Worm (Caenorhabditis elegans) whole organism, L4 larva: ENCODE measurements around the gene R07B1.13.

Experiments used
- D1046.2 ChIP-seq: fragments of 200-800 bp; sonication (Bioruptor generic); IDR thresholded peaks from 2 replicates; pipeline ENCODE4 v1.3.6; 2022; ENCODE audit warnings: missing genetic modification characterization, missing compliant biosample characterization
- F26F4.8 ChIP-seq: fragments of 200-800 bp; sonication (Bioruptor generic); conservative IDR thresholded peaks from 2 replicates; pipeline ENCODE4 v1.3.6; 2022; ENCODE audit warnings: missing genetic modification characterization, missing compliant biosample characterization
- F37D6.2 ChIP-seq: sonication (generic microtip); optimal IDR thresholded peaks from 2 replicates; lab custom pipeline; 2016; ENCODE audit warnings: mild to moderate bottlenecking, missing genetic modification characterization, missing compliant biosample characterization
- F44E2.7 ChIP-seq: fragments of 200-800 bp; sonication (Bioruptor generic); IDR thresholded peaks from 2 replicates; pipeline ENCODE4 v2.1.2; 2022; ENCODE audit warnings: missing genetic modification characterization, missing compliant biosample characterization
- F49E8.2 ChIP-seq: sonication (generic microtip); optimal IDR thresholded peaks from 2 replicates; lab custom pipeline; 2016; ENCODE audit warnings: missing compliant biosample characterization, mild to moderate bottlenecking, missing genetic modification characterization, borderline replicate concordance
- T20F7.1 ChIP-seq: fragments of 200-800 bp; sonication (Bioruptor generic); optimal IDR thresholded peaks from 2 replicates; lab custom pipeline; 2018; ENCODE audit warnings: mild to moderate bottlenecking, missing genetic modification characterization, missing compliant biosample characterization
- Y75B8A.6 ChIP-seq: fragments of 200-800 bp; sonication (Bioruptor generic); IDR thresholded peaks from 2 replicates; pipeline ENCODE4 v1.3.6; 2022; ENCODE audit warnings: missing genetic modification reagents, missing genetic modification characterization, missing compliant biosample characterization
- ZK546.5 ChIP-seq, 2 experiments: sonication (generic microtip); optimal IDR thresholded peaks; 2 replicates each; lab custom pipeline; 2017; ENCODE audit warnings: missing biosample characterization in 2 of 2, missing genetic modification characterization in 2 of 2
- aha-1 ChIP-seq: fragments of 150-350 bp; peaks from one replicate; lab custom pipeline; 2014; ENCODE audit warnings: missing biosample characterization, missing genetic modification characterization
- ama-1 ChIP-seq: fragments of 150-350 bp; optimal IDR thresholded peaks from 2 replicates; lab custom pipeline; 2014; ENCODE audit warnings: inconsistent platforms, mixed read lengths
- arid-1 ChIP-seq: fragments of 200-800 bp; sonication (Bioruptor generic); conservative IDR thresholded peaks from 2 replicates; pipeline ENCODE4 v1.3.6; 2022; ENCODE audit warnings: missing genetic modification reagents, missing genetic modification characterization, missing compliant biosample characterization
- attf-4 ChIP-seq: sonication (generic microtip); optimal IDR thresholded peaks from 3 replicates; lab custom pipeline; 2017; ENCODE audit warnings: missing biosample characterization, missing genetic modification characterization
- ceh-20 ChIP-seq: fragments of 200-800 bp; sonication (Bioruptor generic); IDR thresholded peaks from 2 replicates; pipeline ENCODE4 v1.3.6; 2022; ENCODE audit warnings: missing genetic modification reagents, missing genetic modification characterization, missing compliant biosample characterization
- ceh-32 ChIP-seq: sonication (generic microtip); optimal IDR thresholded peaks from 2 replicates; lab custom pipeline; 2016; ENCODE audit warnings: mild to moderate bottlenecking, missing genetic modification characterization, missing compliant biosample characterization; ENCODE audit not compliant: poor library complexity
- ceh-62 ChIP-seq: sonication (generic microtip); optimal IDR thresholded peaks from 2 replicates; lab custom pipeline; 2017; ENCODE audit warnings: missing biosample characterization, missing genetic modification characterization
- ctbp-1 ChIP-seq: fragments of 200-800 bp; sonication (Bioruptor generic); IDR thresholded peaks from 2 replicates; pipeline ENCODE4 v1.3.6; 2022; ENCODE audit warnings: missing genetic modification reagents, missing genetic modification characterization, missing compliant biosample characterization
- dmd-6 ChIP-seq: fragments of 200-800 bp; sonication (Bioruptor generic); IDR thresholded peaks from 2 replicates; pipeline ENCODE4 v1.3.6; 2022; ENCODE audit warnings: missing genetic modification reagents, missing genetic modification characterization, missing compliant biosample characterization
- dpl-1 ChIP-seq: fragments of 150-350 bp; optimal IDR thresholded peaks from 2 replicates; lab custom pipeline; 2014; ENCODE audit warnings: missing biosample characterization, missing genetic modification reagents, missing genetic modification characterization
- dve-1 ChIP-seq: sonication (generic microtip); optimal IDR thresholded peaks from 2 replicates; lab custom pipeline; 2017; ENCODE audit warnings: antibody characterized with exemption, mild to moderate bottlenecking, missing genetic modification characterization, missing compliant biosample characterization; ENCODE audit not compliant: insufficient read depth
- fkh-10 ChIP-seq: fragments of 150-350 bp; optimal IDR thresholded peaks from 2 replicates; lab custom pipeline; 2014; ENCODE audit warnings: missing biosample characterization, missing genetic modification reagents, missing genetic modification characterization
- fos-1 ChIP-seq: fragments of 150-350 bp; optimal IDR thresholded peaks from 2 replicates; lab custom pipeline; 2014; ENCODE audit warnings: missing biosample characterization, missing genetic modification characterization
- gei-8 ChIP-seq: fragments of 200-800 bp; sonication (Bioruptor generic); optimal IDR thresholded peaks from 2 replicates; lab custom pipeline; 2018; ENCODE audit warnings: mild to moderate bottlenecking, missing genetic modification characterization, missing compliant biosample characterization
- hlh-30 ChIP-seq: sonication (generic microtip); optimal IDR thresholded peaks from 2 replicates; lab custom pipeline; 2017; ENCODE audit warnings: antibody characterized with exemption, mild to moderate bottlenecking, missing genetic modification characterization, missing compliant biosample characterization; ENCODE audit not compliant: insufficient read depth
- hmg-1.1 ChIP-seq: fragments of 200-800 bp; sonication (Bioruptor generic); IDR thresholded peaks from 2 replicates; pipeline ENCODE4 v1.3.6; 2022; ENCODE audit warnings: missing genetic modification reagents, missing genetic modification characterization, missing compliant biosample characterization
- jun-1 ChIP-seq: fragments of 150-350 bp; optimal IDR thresholded peaks from 2 replicates; lab custom pipeline; 2014; ENCODE audit warnings: missing biosample characterization, missing genetic modification reagents, missing genetic modification characterization
- lim-7 ChIP-seq: fragments of 200-800 bp; sonication (Bioruptor generic); IDR thresholded peaks from 2 replicates; pipeline ENCODE4 v1.3.6; 2022; ENCODE audit warnings: missing genetic modification characterization, missing compliant biosample characterization
- lin-1 ChIP-seq: fragments of 200-800 bp; sonication (Bioruptor generic); IDR thresholded peaks from 2 replicates; pipeline ENCODE4 v1.3.6; 2022; ENCODE audit warnings: missing genetic modification reagents, missing genetic modification characterization, missing compliant biosample characterization
- lin-13 ChIP-seq: fragments of 150-350 bp; optimal IDR thresholded peaks from 2 replicates; lab custom pipeline; 2014; ENCODE audit warnings: missing biosample characterization, missing genetic modification reagents, missing genetic modification characterization
- lir-3 ChIP-seq: sonication (generic microtip); optimal IDR thresholded peaks from 2 replicates; lab custom pipeline; 2016; ENCODE audit warnings: mild to moderate bottlenecking, missing genetic modification characterization, missing compliant biosample characterization
- lsy-2 ChIP-seq, 2 experiments: fragments of 150-350 bp in 1 of 2; sonication (generic microtip) in 1 of 2; optimal IDR thresholded peaks; 2 replicates each; lab custom pipeline; 2014 to 2017; ENCODE audit warnings: missing biosample characterization in 2 of 2, missing genetic modification characterization in 2 of 2
- mdl-1 ChIP-seq, 2 experiments: fragments of 150-350 bp in 1 of 2; sonication (generic microtip) in 1 of 2; optimal IDR thresholded peaks; 2 replicates each; lab custom pipeline; 2014 to 2017; ENCODE audit warnings: missing biosample characterization in 2 of 2, missing genetic modification characterization in 2 of 2
- mep-1 ChIP-seq: fragments of 150-350 bp; sonication (generic microtip); optimal IDR thresholded peaks from 3 replicates; lab custom pipeline; 2014; ENCODE audit warnings: missing biosample characterization, missing genetic modification characterization
- mes-2 ChIP-seq: sonication (generic microtip); optimal IDR thresholded peaks from 2 replicates; lab custom pipeline; 2016; ENCODE audit warnings: missing genotype, mild to moderate bottlenecking, missing genetic modification characterization, missing compliant biosample characterization; ENCODE audit not compliant: poor library complexity, severe bottlenecking
- mxl-3 ChIP-seq: fragments of 200-800 bp; sonication (Bioruptor generic); optimal IDR thresholded peaks from 2 replicates; lab custom pipeline; 2018; ENCODE audit warnings: mild to moderate bottlenecking, missing genetic modification characterization, missing compliant biosample characterization
- nhr-10 ChIP-seq: fragments of 150-350 bp; optimal IDR thresholded peaks from 2 replicates; lab custom pipeline; 2014; ENCODE audit warnings: missing biosample characterization, missing genetic modification characterization
- nhr-11 ChIP-seq: fragments of 150-350 bp; optimal IDR thresholded peaks from 2 replicates; lab custom pipeline; 2014; ENCODE audit warnings: missing biosample characterization, missing genetic modification characterization
- nhr-111 ChIP-seq: fragments of 200-800 bp; sonication (Bioruptor generic); optimal IDR thresholded peaks from 2 replicates; lab custom pipeline; 2018; ENCODE audit warnings: mild to moderate bottlenecking, missing genetic modification characterization, missing compliant biosample characterization
- nhr-77 ChIP-seq: fragments of 150-350 bp; optimal IDR thresholded peaks from 2 replicates; lab custom pipeline; 2014; ENCODE audit warnings: missing biosample characterization, missing genetic modification characterization
- pha-4 ChIP-seq, 2 experiments: fragments of 150-350 bp in 1 of 2; fragments of 200-800 bp in 1 of 2; sonication (Bioruptor generic) in 1 of 2; IDR thresholded peaks in 1 of 2; optimal IDR thresholded peaks in 1 of 2; 2 replicates each; pipeline versions ENCODE4 v1.3.6 to Lab custom; 2014 to 2022; ENCODE audit warnings: missing genetic modification characterization in 2 of 2, missing genetic modification reagents in 2 of 2, missing biosample characterization in 1 of 2, missing compliant biosample characterization in 1 of 2
- pqm-1 ChIP-seq: sonication (generic microtip); optimal IDR thresholded peaks from 2 replicates; lab custom pipeline; 2017; ENCODE audit warnings: missing biosample characterization, missing genetic modification characterization
- sdz-12 ChIP-seq: fragments of 200-800 bp; sonication (Bioruptor generic); optimal IDR thresholded peaks from 2 replicates; lab custom pipeline; 2018; ENCODE audit warnings: mild to moderate bottlenecking, missing genetic modification characterization, missing compliant biosample characterization
- spr-1 ChIP-seq: sonication (generic microtip); optimal IDR thresholded peaks from 2 replicates; lab custom pipeline; 2016; ENCODE audit warnings: mild to moderate bottlenecking, missing genetic modification characterization, missing compliant biosample characterization
- tag-97 ChIP-seq: fragments of 200-800 bp; sonication (Bioruptor generic); IDR thresholded peaks from 2 replicates; pipeline ENCODE4 v1.3.6; 2022; ENCODE audit warnings: missing genetic modification characterization, missing compliant biosample characterization
- unc-130 ChIP-seq: sonication (generic microtip); optimal IDR thresholded peaks from 2 replicates; lab custom pipeline; 2016; ENCODE audit warnings: missing genetic modification reagents, missing genetic modification characterization, missing compliant biosample characterization
- zip-2 ChIP-seq: fragments of 150-350 bp; optimal IDR thresholded peaks from 2 replicates; lab custom pipeline; 2014; ENCODE audit warnings: missing biosample characterization, missing genetic modification characterization
- ztf-11 ChIP-seq: fragments of 150-350 bp; optimal IDR thresholded peaks from 2 replicates; lab custom pipeline; 2014; ENCODE audit warnings: missing biosample characterization, missing genetic modification characterization

R07B1.13 gene

ce11 chrX:9869522-9869921, at the start of gene R07B1.13:
Gene R07B1.13 (plus strand): TSS chrX:9869822.
- TF ChIP-seq F26F4.8 (GFP tag; lab: Robert Waterston, UW) (no peak), dpl-1 (GFP tag; lab: Kevin White, UChicago) (no peak), lin-13 (GFP tag; lab: Kevin White, UChicago) (no peak), nhr-77 (tag; lab: Kevin White, UChicago) (no peak), Y75B8A.6 (GFP tag; lab: Robert Waterston, UW) (no peak), ctbp-1 (no peak), jun-1 (tag; lab: Kevin White, UChicago) (no peak), zip-2 (no peak), lir-3 (no peak), nhr-11 (tag; lab: Kevin White, UChicago) (no peak), lin-1 (GFP tag; lab: Robert Waterston, UW) (no peak)

- TF ChIP-seq mdl-1 (tag; optimal IDR thresholded peaks at IDR 0.05; lab: Kevin White, UChicago) (no peak), tag-97 (GFP tag; lab: Robert Waterston, UW) (no peak), ceh-62 (tag; lab: Kevin White, UChicago) (no peak), Y75B8A.6 (GFP tag; lab: Robert Waterston, UW) (no peak), pqm-1 (tag; lab: Kevin White, UChicago) (no peak), arid-1 (GFP tag; lab: Robert Waterston, UW) (no peak), nhr-111 (GFP tag; lab: Kevin White, UChicago) (no peak), D1046.2 (GFP tag; lab: Robert Waterston, UW) (no peak), F37D6.2 (tag; lab: Kevin White, UChicago) (no peak), unc-130 (GFP tag; lab: Kevin White, UChicago) (no peak), sdz-12 (no peak)
- TF ChIP-seq, all 104 proteins: peak for 0
These were observed 47.4 kb upstream of the R07B1.13 start, which contains the start of gene dpy-22 for ce11 chrX:9822173-9822572. Gene dpy-22 (minus strand): TSS chrX:9822273.

- TF ChIP-seq spr-1 (no peak), mes-2 (tag; lab: Kevin White, UChicago) (peak; percentile 74), ceh-20 (no peak), ZK546.5 (tag; optimal IDR thresholded peaks at IDR 0.05; lab: Kevin White, UChicago) (no peak), nhr-77 (tag; lab: Kevin White, UChicago) (no peak), ceh-62 (tag; lab: Kevin White, UChicago) (no peak), Y75B8A.6 (GFP tag; lab: Robert Waterston, UW) (no peak), T20F7.1 (no peak), ama-1 (lab: Kevin White, UChicago) (no peak), mep-1 (tag; lab: Kevin White, UChicago) (peak; percentile 85), F49E8.2 (tag; lab: Kevin White, UChicago) (no peak), lim-7 (GFP tag; lab: Robert Waterston, UW) (no peak), pqm-1 (tag; lab: Kevin White, UChicago) (peak; percentile 33), dve-1 (peak; percentile 86), dmd-6 (GFP tag; lab: Robert Waterston, UW) (peak; percentile 70), nhr-111 (GFP tag; lab: Kevin White, UChicago) (no peak), F44E2.7 (no peak), hmg-1.1 (GFP tag; lab: Robert Waterston, UW) (peak; percentile 82), ceh-32 (tag; lab: Kevin White, UChicago) (no peak), ctbp-1 (no peak), hlh-30 (tag; lab: Kevin White, UChicago) (peak; percentile 61), mxl-3 (GFP tag; lab: Kevin White, UChicago) (peak; percentile 40), F26F4.8 (GFP tag; lab: Robert Waterston, UW) (no peak), fos-1 (tag; lab: Kevin White, UChicago) (no peak), attf-4 (tag; lab: Kevin White, UChicago) (no peak), nhr-10 (tag; lab: Kevin White, UChicago) (no peak), aha-1 (no peak), fkh-10 (GFP tag; lab: Kevin White, UChicago) (no peak), tag-97 (GFP tag; lab: Robert Waterston, UW) (no peak), ztf-11 (tag; lab: Kevin White, UChicago) (no peak), gei-8 (GFP tag; lab: Kevin White, UChicago) (no peak), pha-4 (GFP tag; IDR thresholded peaks at IDR 0.05; lab: Robert Waterston, UW) (no peak), pha-4 (tag; optimal IDR thresholded peaks at IDR 0.05; lab: Kevin White, UChicago) (peak; percentile 72), lsy-2 (tag; optimal IDR thresholded peaks at IDR 0.05; lab: Kevin White, UChicago) (no peak)
These were observed 46.9 kb upstream of the R07B1.13 start for ce11 chrX:9822606-9823264.
